Fruit fly (Drosophila melanogaster): Measurements from ENCODE around the gene toy.

dm6 chr4:963193-963592 is 26.3 kb upstream of the toy start:
- no peak for TF ChIP-seq br (GFP tag; optimal IDR thresholded peaks at IDR 0.05)
- TF ChIP-seq foxo (GFP tag; optimal IDR thresholded peaks at IDR 0.05): no peak
- TF ChIP-seq Hr78 (GFP tag; optimal IDR thresholded peaks at IDR 0.05): no peak
- no peak for TF ChIP-seq psq (GFP tag; optimal IDR thresholded peaks at IDR 0.05)
- no peak for TF ChIP-seq sage (GFP tag; optimal IDR thresholded peaks at IDR 0.05)
- no peak for TF ChIP-seq Rel (GFP tag; optimal IDR thresholded peaks at IDR 0.05)
- TF ChIP-seq Rel (tag; optimal IDR thresholded peaks at IDR 0.05): no peak
- TF ChIP-seq sv (GFP tag; optimal IDR thresholded peaks at IDR 0.05): no peak

Measured in whole organism, wandering third instar larva.